Worm (Caenorhabditis elegans) whole organism, young adult: Measurements from ENCODE around the gene F23F1.6.

Source experiments
- F33H1.4 ChIP-seq: fragments of 200-800 bp; sonication (Bioruptor generic); IDR thresholded peaks from 2 replicates; pipeline ENCODE4 v1.3.6; 2022; ENCODE audit warnings: missing genetic modification reagents, missing genetic modification characterization, missing compliant biosample characterization
- ama-1 ChIP-seq, 3 experiments: fragments of 150-350 bp in 1 of 3; sonication (generic microtip) in 2 of 3; optimal IDR thresholded peaks; 2 replicates each; lab custom pipeline; 2014 to 2018; ENCODE audit warnings: missing biosample characterization in 2 of 3, missing genetic modification characterization in 2 of 3, missing genetic modification reagents in 2 of 3
- aptf-2 ChIP-seq: fragments of 200-800 bp; sonication (Bioruptor generic); conservative IDR thresholded peaks from 2 replicates; pipeline ENCODE4 v1.3.6; 2022; ENCODE audit warnings: missing genetic modification reagents, missing genetic modification characterization, missing compliant biosample characterization
- attf-5 ChIP-seq: fragments of 200-800 bp; sonication (Bioruptor generic); optimal IDR thresholded peaks from 2 replicates; lab custom pipeline; 2018; ENCODE audit warnings: mild to moderate bottlenecking, missing genetic modification characterization, missing compliant biosample characterization
- him-1 ChIP-seq: sonication (generic microtip); optimal IDR thresholded peaks from 2 replicates; lab custom pipeline; 2016; ENCODE audit warnings: missing genotype, missing genetic modification reagents, missing genetic modification characterization, missing compliant biosample characterization
- lin-26 ChIP-seq: fragments of 200-800 bp; sonication (Bioruptor generic); IDR thresholded peaks from 2 replicates; pipeline ENCODE4 v1.3.6; 2022; ENCODE audit warnings: missing genetic modification reagents, missing genetic modification characterization, missing compliant biosample characterization
- snpc-4 ChIP-seq, 5 experiments: fragments of 150-350 bp in 1 of 5; sonication (generic microtip) in 4 of 5; optimal IDR thresholded peaks; 2 replicates each; lab custom pipeline; 2014 to 2018; ENCODE audit warnings: missing genetic modification characterization in 5 of 5, missing biosample characterization in 3 of 5, antibody characterized with exemption in 2 of 5, mild to moderate bottlenecking in 2 of 5, missing compliant biosample characterization in 2 of 5, missing genotype in 2 of 5, moderate library complexity in 2 of 5, missing genetic modification reagents in 1 of 5
- unc-130 ChIP-seq: sonication (generic microtip); optimal IDR thresholded peaks from 2 replicates; lab custom pipeline; 2016; ENCODE audit warnings: missing genetic modification reagents, missing genetic modification characterization, missing compliant biosample characterization

DNA sequence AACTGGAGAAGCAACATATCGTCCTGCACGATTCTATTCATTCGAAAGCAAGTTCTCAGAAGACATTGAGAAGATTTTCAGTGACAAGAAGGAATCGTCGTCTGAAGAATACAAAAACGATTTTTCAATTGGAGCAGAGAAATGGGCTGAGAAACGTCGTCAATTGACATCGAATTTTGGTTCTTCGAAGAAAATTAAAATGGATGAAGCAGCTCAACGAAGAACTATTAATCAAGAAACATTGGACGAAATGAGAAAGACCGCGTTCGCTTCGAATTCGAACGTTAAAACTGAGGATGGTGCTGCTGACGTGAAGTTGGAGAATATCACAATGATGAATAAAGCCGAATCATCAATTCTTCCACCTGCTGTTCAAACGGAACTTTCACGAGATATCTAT, 9.0 kb upstream of the F23F1.6 start, which contains the start of gene rpt-4:
- TF ChIP-seq him-1 (tag; lab: Kevin White, UChicago), result no peak
- TF ChIP-seq ama-1 (optimal IDR thresholded peaks at IDR 0.05; lab: Kevin White, UChicago), result no peak
- TF ChIP-seq ama-1 (GFP tag; optimal IDR thresholded peaks at IDR 0.05; lab: Kevin White, UChicago), result no peak
- no peak for TF ChIP-seq unc-130
- no peak for TF ChIP-seq snpc-4 (GFP tag; optimal IDR thresholded peaks at IDR 0.05; lab: Kevin White, UChicago)
- no peak for TF ChIP-seq snpc-4 (tag; optimal IDR thresholded peaks at IDR 0.05; lab: Kevin White, UChicago)
- no peak for TF ChIP-seq F33H1.4
- TF ChIP-seq aptf-2 (GFP tag; lab: Robert Waterston, UW), result no peak
- no peak for TF ChIP-seq attf-5
- TF ChIP-seq lin-26, result no peak
